Worm (Caenorhabditis elegans): ENCODE results near the gene ssup-72.

ssup-72 gene

ce11 chrII:6781231-6781630 is 4.8 kb downstream of the ssup-72 start:
- TF ChIP-seq ctbp-1 (GFP tag; IDR thresholded peaks at IDR 0.05), result no peak
- no peak for TF ChIP-seq lin-15B (tag; optimal IDR thresholded peaks at IDR 0.05)
- 0 out of 2 replicates have a peak, but pooled peaks have one; percentile 17 for TF ChIP-seq tra-1 (GFP tag; IDR thresholded peaks at IDR 0.05)
- peak; percentile 46; the same call in 1 of the 2 replicates for TF ChIP-seq dmd-6 (GFP tag; IDR thresholded peaks at IDR 0.05)
- TF ChIP-seq hlh-11 (tag; optimal IDR thresholded peaks at IDR 0.05), result peak; percentile 60
- TF ChIP-seq daf-16 (GFP tag; optimal IDR thresholded peaks at IDR 0.05), result no peak
- TF ChIP-seq daf-16 (tag; optimal IDR thresholded peaks at IDR 0.05), result peak; percentile 89
- no peak for TF ChIP-seq lin-13 (GFP tag; optimal IDR thresholded peaks at IDR 0.05)
- peak; percentile 4 for TF ChIP-seq pqm-1 (tag; optimal IDR thresholded peaks at IDR 0.05)
- TF ChIP-seq fos-1 (tag; optimal IDR thresholded peaks at IDR 0.05), result no peak
- no peak for TF ChIP-seq mes-2 (tag; optimal IDR thresholded peaks at IDR 0.05; ENCODE audit: poor library complexity, severe bottlenecking)
- peak; percentile 59; the same call in 1 of the 2 replicates for TF ChIP-seq mdt-29 (GFP tag; IDR thresholded peaks at IDR 0.05)
- no peak for TF ChIP-seq ces-1 (GFP tag; optimal IDR thresholded peaks at IDR 0.05)
- TF ChIP-seq unc-62 (GFP tag; optimal IDR thresholded peaks at IDR 0.05 in 1 of 2), result peak in 1 of 2 experiments; percentile 55
- TF ChIP-seq unc-62 (tag; optimal IDR thresholded peaks at IDR 0.05), result no peak
- no peak for TF ChIP-seq mxl-2 (GFP tag; conservative IDR thresholded peaks at IDR 0.05)
- peak; percentile 31 for TF ChIP-seq dve-1 (tag; optimal IDR thresholded peaks at IDR 0.05; ENCODE audit: insufficient read depth)
- TF ChIP-seq hlh-30 (tag; optimal IDR thresholded peaks at IDR 0.05; ENCODE audit: insufficient read depth), result peak; percentile 18

DNA sequence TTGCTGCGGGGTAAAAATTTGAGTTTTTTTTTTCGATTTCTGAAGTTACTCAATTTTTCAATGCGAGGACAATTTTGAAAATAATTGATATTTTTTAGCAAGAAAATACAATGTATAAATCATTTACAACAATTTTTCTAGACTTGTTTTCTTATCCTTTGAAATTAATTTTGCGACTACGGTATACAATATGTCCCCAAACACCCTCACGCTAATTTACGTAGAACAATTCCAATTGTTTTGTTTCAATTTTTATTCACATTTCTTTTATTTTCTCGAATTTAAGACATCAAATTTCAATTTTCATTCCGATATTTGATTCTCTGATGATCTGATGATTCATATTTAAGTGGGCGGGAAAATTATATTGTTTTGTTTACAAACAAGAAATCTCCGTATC is 5.6 kb downstream of the ssup-72 start:
- peak in 1 of 2 experiments; percentile 7 for TF ChIP-seq lsy-2 (tag; optimal IDR thresholded peaks at IDR 0.05)
- TF ChIP-seq unc-62 (GFP tag; optimal IDR thresholded peaks at IDR 0.05 in 1 of 2), result peak in 1 of 2 experiments; percentile 60
- no peak for TF ChIP-seq unc-62 (tag; optimal IDR thresholded peaks at IDR 0.05)
- TF ChIP-seq hlh-11 (tag; optimal IDR thresholded peaks at IDR 0.05), result no peak

DNA sequence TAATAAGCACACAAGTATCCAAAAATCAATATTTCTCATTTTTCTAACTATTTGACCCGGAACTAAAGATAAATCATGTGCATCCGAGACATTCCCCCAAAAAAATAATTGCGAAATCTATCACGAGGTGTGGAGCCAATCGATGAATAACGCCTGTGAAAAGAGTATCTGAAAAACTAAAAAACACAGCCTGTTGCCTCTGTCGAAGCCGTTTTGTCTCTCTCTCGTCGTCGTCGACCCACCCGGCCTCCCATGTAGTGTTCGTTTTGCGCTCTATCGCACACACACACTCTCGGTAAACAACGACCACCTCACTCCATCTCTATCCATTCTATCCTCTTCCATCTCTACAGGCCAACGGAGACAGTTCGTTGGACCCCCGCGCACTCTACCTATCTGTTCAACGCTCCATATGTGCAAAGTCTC is 6.4 kb downstream of the ssup-72 start:
- peak; percentile 69 for TF ChIP-seq hlh-11 (tag; optimal IDR thresholded peaks at IDR 0.05)
- peak; percentile 95 for TF ChIP-seq hlh-30 (tag; optimal IDR thresholded peaks at IDR 0.05; ENCODE audit: insufficient read depth)
- no peak for TF ChIP-seq nhr-10 (tag; optimal IDR thresholded peaks at IDR 0.05)
- no peak for TF ChIP-seq lim-7 (GFP tag; IDR thresholded peaks at IDR 0.05)
- no peak for TF ChIP-seq mxl-2 (GFP tag; conservative IDR thresholded peaks at IDR 0.05)
- no peak for TF ChIP-seq nhr-6 (tag; optimal IDR thresholded peaks at IDR 0.05)
- TF ChIP-seq F26F4.8 (GFP tag; conservative IDR thresholded peaks at IDR 0.05), result no peak
- no peak for TF ChIP-seq ceh-82 (tag; optimal IDR thresholded peaks at IDR 0.05)
- TF ChIP-seq ceh-20 (GFP tag; IDR thresholded peaks at IDR 0.05), result peak; percentile 77
- TF ChIP-seq tag-97 (GFP tag; IDR thresholded peaks at IDR 0.05), result no peak
- TF ChIP-seq skn-1 (tag; optimal IDR thresholded peaks at IDR 0.05), result no peak
- TF ChIP-seq ctbp-1 (GFP tag; IDR thresholded peaks at IDR 0.05), result peak; percentile 69
- no peak for TF ChIP-seq sdz-12 (GFP tag; optimal IDR thresholded peaks at IDR 0.05)
- no peak for TF ChIP-seq nhr-237 (tag; optimal IDR thresholded peaks at IDR 0.05)
- peak; percentile 52 for TF ChIP-seq rbr-2 (tag; optimal IDR thresholded peaks at IDR 0.05)
- peak; percentile 55 for TF ChIP-seq dpl-1 (GFP tag; optimal IDR thresholded peaks at IDR 0.05)
- peak; percentile 25 to 80 for TF ChIP-seq lsy-2 (tag; optimal IDR thresholded peaks at IDR 0.05)
- TF ChIP-seq fos-1 (tag; optimal IDR thresholded peaks at IDR 0.05), result no peak
- TF ChIP-seq mes-2 (tag; optimal IDR thresholded peaks at IDR 0.05; ENCODE audit: poor library complexity, severe bottlenecking), result peak; percentile 47
- TF ChIP-seq Y105C5A.15 (GFP tag; IDR thresholded peaks at IDR 0.05), result no peak
- no peak for TF ChIP-seq nhr-42 (GFP tag; IDR thresholded peaks at IDR 0.05)
- no peak for TF ChIP-seq nhr-41 (GFP tag; IDR thresholded peaks at IDR 0.05)
- no peak for TF ChIP-seq Y5F2A.4 (GFP tag; optimal IDR thresholded peaks at IDR 0.05)
- TF ChIP-seq daf-16 (GFP tag; optimal IDR thresholded peaks at IDR 0.05), result peak in 1 of 2 experiments; percentile 57
- peak; percentile 20 for TF ChIP-seq daf-16 (tag; optimal IDR thresholded peaks at IDR 0.05)
- TF ChIP-seq dmd-9 (GFP tag; IDR thresholded peaks at IDR 0.05), result no peak
- TF ChIP-seq tra-1 (GFP tag; IDR thresholded peaks at IDR 0.05), result 0 out of 2 replicates have a peak, but pooled peaks have one; percentile 33
- no peak for TF ChIP-seq lin-29 (GFP tag; IDR thresholded peaks at IDR 0.05)
- no peak for TF ChIP-seq lin-39 (tag; optimal IDR thresholded peaks at IDR 0.05)
- no peak for TF ChIP-seq nhr-102 (tag; optimal IDR thresholded peaks at IDR 0.05)
- TF ChIP-seq T20F7.1 (GFP tag; optimal IDR thresholded peaks at IDR 0.05), result peak; percentile 49
- TF ChIP-seq F10B5.3 (tag; optimal IDR thresholded peaks at IDR 0.05), result no peak
- no peak for TF ChIP-seq dmd-8 (GFP tag; IDR thresholded peaks at IDR 0.05)
- no peak for TF ChIP-seq nhr-48 (tag; optimal IDR thresholded peaks at IDR 0.05)
- no peak for TF ChIP-seq ama-1 (optimal IDR thresholded peaks at IDR 0.05)
- TF ChIP-seq spr-1 (tag; optimal IDR thresholded peaks at IDR 0.05), result no peak
- no peak for TF ChIP-seq lir-3 (tag; optimal IDR thresholded peaks at IDR 0.05)
- peak; percentile 29 for TF ChIP-seq F37D6.2 (tag; optimal IDR thresholded peaks at IDR 0.05)
